Fruit fly (Drosophila melanogaster): Measurements from ENCODE around the gene CG32683.

CG32683 gene

DNA sequence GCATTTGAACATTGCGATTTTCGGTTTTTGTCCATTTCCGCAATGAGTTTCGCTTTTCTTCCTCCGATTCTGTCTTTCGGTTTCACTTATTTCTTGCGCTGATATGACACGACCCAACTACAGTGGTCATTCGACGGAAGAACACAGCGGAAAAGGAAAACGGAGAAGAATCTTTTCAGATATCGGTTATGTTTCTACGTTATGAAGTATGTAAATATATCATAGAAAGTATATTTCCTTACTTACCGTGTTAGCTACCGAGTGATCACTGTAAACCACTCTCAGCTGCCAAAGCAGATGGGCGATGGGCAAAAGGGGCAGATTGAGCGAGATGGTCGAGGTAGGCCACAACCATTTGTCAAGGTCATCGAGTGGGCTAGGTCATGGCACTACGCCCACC, 67.0 kb downstream of the CG32683 start (continued):
- TF ChIP-seq Fer1 (GFP tag; optimal IDR thresholded peaks at IDR 0.05) = peak; percentile 31
- peak; percentile 63; the same call in 2 of the 3 replicates for TF ChIP-seq Dbx (GFP tag; IDR thresholded peaks at IDR 0.05)
- TF ChIP-seq Tbp (GFP tag; optimal IDR thresholded peaks at IDR 0.05) = no peak
- no peak for TF ChIP-seq pb (GFP tag; optimal IDR thresholded peaks at IDR 0.05)
- peak; percentile 54; the same call in 1 of the 2 replicates for TF ChIP-seq ttk (GFP tag; IDR thresholded peaks at IDR 0.05)
- peak; percentile 74; the same call in 1 of the 2 replicates for TF ChIP-seq lmd (GFP tag; IDR thresholded peaks at IDR 0.05)
- no peak for TF ChIP-seq cg (GFP tag; optimal IDR thresholded peaks at IDR 0.05)
- TF ChIP-seq MESR4 (GFP tag; optimal IDR thresholded peaks at IDR 0.05) = no peak
- no peak for TF ChIP-seq crc (GFP tag; optimal IDR thresholded peaks at IDR 0.05)
- TF ChIP-seq CG4360 (GFP tag; IDR thresholded peaks at IDR 0.05) = no peak
- TF ChIP-seq CG10321 (GFP tag; IDR thresholded peaks at IDR 0.05) = no peak
- 0 out of 2 replicates have a peak, but pooled peaks have one; percentile 29 for TF ChIP-seq CG4404 (GFP tag; IDR thresholded peaks at IDR 0.05)
- TF ChIP-seq CG14050 (GFP tag; IDR thresholded peaks at IDR 0.05) = peak; percentile 21; the same call in 1 of the 3 replicates
- 0 out of 3 replicates have a peak, but pooled peaks have one; percentile 34 for TF ChIP-seq otp (GFP tag; IDR thresholded peaks at IDR 0.05)
- no peak for TF ChIP-seq fd102C (GFP tag; optimal IDR thresholded peaks at IDR 0.05)
- peak; percentile 0 for TF ChIP-seq CG4424 (GFP tag; optimal IDR thresholded peaks at IDR 0.05)
- TF ChIP-seq Fer2 (tag; optimal IDR thresholded peaks at IDR 0.05) = no peak
- TF ChIP-seq Bdp1 (GFP tag; optimal IDR thresholded peaks at IDR 0.05) = no peak
- TF ChIP-seq CG12769 (tag; optimal IDR thresholded peaks at IDR 0.05) = peak; percentile 76
- TF ChIP-seq CG17568 (GFP tag; optimal IDR thresholded peaks at IDR 0.05) = no peak
- TF ChIP-seq her (GFP tag; optimal IDR thresholded peaks at IDR 0.05) = peak; percentile 8
- no peak for TF ChIP-seq CG42726 (GFP tag; IDR thresholded peaks at IDR 0.05; ENCODE audit: partially characterized antibody)
- peak; percentile 38 for TF ChIP-seq ems (GFP tag; optimal IDR thresholded peaks at IDR 0.05)
- TF ChIP-seq schlank (tag; optimal IDR thresholded peaks at IDR 0.05) = no peak
- no peak for TF ChIP-seq sima (GFP tag; optimal IDR thresholded peaks at IDR 0.05)
- no peak for TF ChIP-seq tna (GFP tag; IDR thresholded peaks at IDR 0.05; ENCODE audit: partially characterized antibody)
- TF ChIP-seq CG9876 (GFP tag; optimal IDR thresholded peaks at IDR 0.05) = no peak
- TF ChIP-seq Kr (GFP tag; optimal IDR thresholded peaks at IDR 0.05) = no peak
- TF ChIP-seq aop (GFP tag; IDR thresholded peaks at IDR 0.05) = no peak
- TF ChIP-seq HLHmδ (GFP tag; optimal IDR thresholded peaks at IDR 0.05) = no peak
- TF ChIP-seq CG12299 (tag; optimal IDR thresholded peaks at IDR 0.05) = no peak
- peak; percentile 29 for TF ChIP-seq CG12659 (GFP tag; optimal IDR thresholded peaks at IDR 0.05)
- TF ChIP-seq fd3F (GFP tag; optimal IDR thresholded peaks at IDR 0.05) = peak; percentile 37
- no peak for TF ChIP-seq MTF-1 (GFP tag; optimal IDR thresholded peaks at IDR 0.05; ENCODE audit: borderline replicate concordance)
- TF ChIP-seq Sox102F (GFP tag; optimal IDR thresholded peaks at IDR 0.05) = peak; percentile 33
- TF ChIP-seq chm (GFP tag; IDR thresholded peaks at IDR 0.05) = 0 out of 2 replicates have a peak, but pooled peaks have one; percentile 11
- peak; percentile 78; the same call in 2 of the 3 replicates for TF ChIP-seq CG11456 (GFP tag; IDR thresholded peaks at IDR 0.05)
- TF ChIP-seq croc (GFP tag; conservative IDR thresholded peaks at IDR 0.05) = no peak
- no peak for TF ChIP-seq dan (GFP tag; IDR thresholded peaks at IDR 0.05)
- TF ChIP-seq scrt (GFP tag; optimal IDR thresholded peaks at IDR 0.05) = no peak
- no peak for TF ChIP-seq fu2 (GFP tag; optimal IDR thresholded peaks at IDR 0.05)
- TF ChIP-seq CG11247 (GFP tag; IDR thresholded peaks at IDR 0.05) = peak; percentile 62
- peak; percentile 43 for TF ChIP-seq mam (GFP tag; optimal IDR thresholded peaks at IDR 0.05)
- no peak for TF ChIP-seq Lim3 (GFP tag; IDR thresholded peaks at IDR 0.05)
- no peak for TF ChIP-seq HLH4C (GFP tag; IDR thresholded peaks at IDR 0.05; ENCODE audit: partially characterized antibody)
- TF ChIP-seq CG14667 (GFP tag; IDR thresholded peaks at IDR 0.05) = peak; percentile 40; the same call in 1 of the 2 replicates
- TF ChIP-seq bab2 (GFP tag; optimal IDR thresholded peaks at IDR 0.05) = peak; percentile 58
- TF ChIP-seq Deaf1 (tag; optimal IDR thresholded peaks at IDR 0.05) = no peak
- no peak for TF ChIP-seq CG31441 (GFP tag; IDR thresholded peaks at IDR 0.05)
- peak; percentile 40 for TF ChIP-seq Oli (tag; optimal IDR thresholded peaks at IDR 0.05)
- TF ChIP-seq amos (GFP tag; IDR thresholded peaks at IDR 0.05; ENCODE audit: partially characterized antibody) = no peak

All from whole organism, embryonic.